Worm (Caenorhabditis elegans) whole organism, L1 larva: Measurements from ENCODE around the gene srxa-11.

Experiments
- C04F5.9 ChIP-seq: sonication (generic microtip); optimal IDR thresholded peaks from 2 replicates; lab custom pipeline; 2016; ENCODE audit warnings: missing genetic modification characterization, missing compliant biosample characterization
- C16A3.4 ChIP-seq: fragments of 150-350 bp; optimal IDR thresholded peaks from 2 replicates; lab custom pipeline; 2014; ENCODE audit warnings: missing biosample characterization, missing genetic modification characterization
- C34B4.2 ChIP-seq: sonication (generic microtip); optimal IDR thresholded peaks from 2 replicates; lab custom pipeline; 2017; ENCODE audit warnings: mild to moderate bottlenecking, missing genetic modification characterization, missing compliant biosample characterization
- F16B12.6 ChIP-seq: fragments of 150-350 bp; optimal IDR thresholded peaks from 2 replicates; lab custom pipeline; 2014; ENCODE audit warnings: missing biosample characterization, missing genetic modification characterization
- aha-1 ChIP-seq: fragments of 150-350 bp; optimal IDR thresholded peaks from 2 replicates; lab custom pipeline; 2014; ENCODE audit warnings: missing biosample characterization, missing genetic modification characterization
- alr-1 ChIP-seq: fragments of 200-800 bp; sonication (Bioruptor generic); optimal IDR thresholded peaks from 2 replicates; lab custom pipeline; 2018; ENCODE audit warnings: borderline replicate concordance, mild to moderate bottlenecking, missing genetic modification characterization, missing compliant biosample characterization
- ama-1 ChIP-seq: fragments of 150-350 bp; optimal IDR thresholded peaks from 2 replicates; lab custom pipeline; 2014
- blmp-1 ChIP-seq: fragments of 150-350 bp; optimal IDR thresholded peaks from 2 replicates; lab custom pipeline; 2014; ENCODE audit warnings: missing biosample characterization, missing genetic modification characterization
- ceh-8 ChIP-seq: fragments of 200-800 bp; sonication (Bioruptor generic); optimal IDR thresholded peaks from 2 replicates; lab custom pipeline; 2018; ENCODE audit warnings: mild to moderate bottlenecking, missing genetic modification characterization, moderate library complexity, missing compliant biosample characterization
- ceh-88 ChIP-seq: fragments of 200-800 bp; sonication (Bioruptor generic); IDR thresholded peaks from 2 replicates; pipeline ENCODE4 v1.3.6; 2022; ENCODE audit warnings: missing genetic modification characterization, missing compliant biosample characterization
- ces-1 ChIP-seq: fragments of 150-350 bp; optimal IDR thresholded peaks from 2 replicates; lab custom pipeline; 2014; ENCODE audit warnings: missing biosample characterization, missing genetic modification reagents, missing genetic modification characterization
- egl-13 ChIP-seq: sonication (generic microtip); optimal IDR thresholded peaks from 2 replicates; lab custom pipeline; 2016; ENCODE audit warnings: missing genotype, missing genetic modification reagents, missing genetic modification characterization, missing compliant biosample characterization
- elt-3 ChIP-seq, 6 experiments: fragments of 150-350 bp in 1 of 6; sonication (generic microtip); optimal IDR thresholded peaks; 2 replicates each; lab custom pipeline; 2017 to 2018; ENCODE audit warnings: missing biosample characterization in 6 of 6, missing genetic modification characterization in 6 of 6, inconsistent platforms in 1 of 6
- fkh-10 ChIP-seq: sonication (generic microtip); optimal IDR thresholded peaks from 2 replicates; lab custom pipeline; 2017; ENCODE audit warnings: missing biosample characterization, missing genetic modification reagents, missing genetic modification characterization
- fkh-4 ChIP-seq: sonication (generic microtip); optimal IDR thresholded peaks from 2 replicates; lab custom pipeline; 2016; ENCODE audit warnings: missing compliant biosample characterization, missing genetic modification characterization, borderline replicate concordance
- fos-1 ChIP-seq: fragments of 150-350 bp; optimal IDR thresholded peaks from 2 replicates; lab custom pipeline; 2014; ENCODE audit warnings: missing biosample characterization, missing genetic modification characterization
- grh-1 ChIP-seq: fragments of 200-800 bp; sonication (Bioruptor generic); IDR thresholded peaks from 2 replicates; pipeline ENCODE4 v1.3.6; 2022; ENCODE audit warnings: missing genetic modification reagents, missing genetic modification characterization, missing compliant biosample characterization
- hlh-17 ChIP-seq: fragments of 200-800 bp; sonication (Bioruptor generic); optimal IDR thresholded peaks from 2 replicates; lab custom pipeline; 2018; ENCODE audit warnings: missing genetic modification characterization, mild to moderate bottlenecking, missing compliant biosample characterization, moderate library complexity, borderline replicate concordance
- hpl-2 ChIP-seq: fragments of 150-350 bp; optimal IDR thresholded peaks from 2 replicates; lab custom pipeline; 2014; ENCODE audit warnings: missing biosample characterization, missing genetic modification reagents, missing genetic modification characterization
- irx-1 ChIP-seq: sonication (generic microtip); optimal IDR thresholded peaks from 2 replicates; lab custom pipeline; 2016; ENCODE audit warnings: missing genetic modification characterization, missing compliant biosample characterization
- lin-14 ChIP-seq: fragments of 200-800 bp; sonication (Bioruptor generic); optimal IDR thresholded peaks from 2 replicates; lab custom pipeline; 2018; ENCODE audit warnings: mild to moderate bottlenecking, missing genetic modification characterization, moderate library complexity, missing compliant biosample characterization
- lin-15B ChIP-seq: fragments of 150-350 bp; sonication (generic microtip); optimal IDR thresholded peaks from 3 replicates; lab custom pipeline; 2014; ENCODE audit warnings: missing biosample characterization, missing genetic modification characterization
- lin-35 ChIP-seq, 2 experiments: fragments of 150-350 bp; optimal IDR thresholded peaks; 2 replicates each; lab custom pipeline; 2014; ENCODE audit warnings: missing biosample characterization in 2 of 2, missing genetic modification characterization in 2 of 2, missing genetic modification reagents in 2 of 2
- lin-39 ChIP-seq: fragments of 150-350 bp; optimal IDR thresholded peaks from 2 replicates; lab custom pipeline; 2014; ENCODE audit warnings: missing biosample characterization, missing genetic modification reagents, missing genetic modification characterization
- lsy-2 ChIP-seq, 2 experiments: fragments of 150-350 bp; optimal IDR thresholded peaks; 2 replicates each; lab custom pipeline; 2014; ENCODE audit warnings: missing biosample characterization in 2 of 2, missing genetic modification characterization in 2 of 2
- mab-9 ChIP-seq: fragments of 200-800 bp; sonication (Bioruptor generic); IDR thresholded peaks from 2 replicates; pipeline ENCODE4 v1.3.6; 2022; ENCODE audit warnings: missing genetic modification reagents, missing genetic modification characterization, missing compliant biosample characterization
- mep-1 ChIP-seq: fragments of 150-350 bp; optimal IDR thresholded peaks from 2 replicates; lab custom pipeline; 2014; ENCODE audit warnings: missing biosample characterization, missing genetic modification characterization
- nhr-11 ChIP-seq: fragments of 150-350 bp; optimal IDR thresholded peaks from 2 replicates; lab custom pipeline; 2014; ENCODE audit warnings: missing biosample characterization, missing genetic modification characterization
- nhr-12 ChIP-seq: sonication (generic microtip); optimal IDR thresholded peaks from 2 replicates; lab custom pipeline; 2017; ENCODE audit warnings: missing biosample characterization, missing genetic modification characterization
- nhr-19 ChIP-seq: fragments of 200-800 bp; sonication (Bioruptor generic); conservative IDR thresholded peaks from 2 replicates; pipeline ENCODE4 v1.3.6; 2022; ENCODE audit warnings: missing genetic modification characterization, missing compliant biosample characterization
- nhr-20 ChIP-seq: sonication (generic microtip); optimal IDR thresholded peaks from 2 replicates; lab custom pipeline; 2016; ENCODE audit warnings: mild to moderate bottlenecking, missing genetic modification characterization, missing compliant biosample characterization
- nhr-47 ChIP-seq: sonication (generic microtip); optimal IDR thresholded peaks from 2 replicates; lab custom pipeline; 2016; ENCODE audit warnings: mild to moderate bottlenecking, missing genetic modification characterization, moderate library complexity, missing compliant biosample characterization
- nhr-71 ChIP-seq: sonication (generic microtip); optimal IDR thresholded peaks from 2 replicates; lab custom pipeline; 2016; ENCODE audit warnings: mild to moderate bottlenecking, missing genetic modification characterization, moderate library complexity, missing compliant biosample characterization
- nhr-77 ChIP-seq: fragments of 150-350 bp; optimal IDR thresholded peaks from 2 replicates; lab custom pipeline; 2014; ENCODE audit warnings: missing biosample characterization, missing genetic modification characterization
- nhr-85 ChIP-seq: sonication (generic microtip); peaks from one replicate; lab custom pipeline; 2016; ENCODE audit warnings: missing genetic modification characterization, inconsistent platforms, missing compliant biosample characterization
- snpc-4 ChIP-seq: fragments of 150-350 bp; optimal IDR thresholded peaks from 2 replicates; lab custom pipeline; 2014; ENCODE audit warnings: missing biosample characterization, missing genetic modification characterization
- snu-23 ChIP-seq: sonication (generic microtip); optimal IDR thresholded peaks from 2 replicates; lab custom pipeline; 2016; ENCODE audit warnings: missing genetic modification characterization, missing compliant biosample characterization
- sox-4 ChIP-seq: sonication (generic microtip); optimal IDR thresholded peaks from 2 replicates; lab custom pipeline; 2016; ENCODE audit warnings: missing genetic modification characterization, missing compliant biosample characterization
- sptf-1 ChIP-seq: fragments of 150-350 bp; optimal IDR thresholded peaks from 2 replicates; lab custom pipeline; 2014; ENCODE audit warnings: missing biosample characterization, missing genetic modification characterization
- sup-37 ChIP-seq: fragments of 200-800 bp; sonication (Bioruptor generic); optimal IDR thresholded peaks from 2 replicates; lab custom pipeline; 2018; ENCODE audit warnings: mild to moderate bottlenecking, missing genetic modification characterization, missing compliant biosample characterization
- xbp-1 ChIP-seq: sonication (generic microtip); optimal IDR thresholded peaks from 2 replicates; lab custom pipeline; 2016; ENCODE audit warnings: missing genetic modification characterization, missing compliant biosample characterization
- zag-1 ChIP-seq: fragments of 150-350 bp; optimal IDR thresholded peaks from 2 replicates; lab custom pipeline; 2014; ENCODE audit warnings: missing biosample characterization, missing genetic modification characterization
- zip-4 ChIP-seq: fragments of 200-800 bp; sonication (Bioruptor generic); optimal IDR thresholded peaks from 2 replicates; lab custom pipeline; 2018; ENCODE audit warnings: mild to moderate bottlenecking, missing genetic modification characterization, moderate library complexity, missing compliant biosample characterization
- ztf-11 ChIP-seq, 2 experiments: sonication (generic microtip); optimal IDR thresholded peaks; 2 replicates each; lab custom pipeline; 2016 to 2017; ENCODE audit warnings: missing genetic modification characterization in 2 of 2, missing biosample characterization in 1 of 2, missing compliant biosample characterization in 1 of 2

srxa-11 gene

DNA sequence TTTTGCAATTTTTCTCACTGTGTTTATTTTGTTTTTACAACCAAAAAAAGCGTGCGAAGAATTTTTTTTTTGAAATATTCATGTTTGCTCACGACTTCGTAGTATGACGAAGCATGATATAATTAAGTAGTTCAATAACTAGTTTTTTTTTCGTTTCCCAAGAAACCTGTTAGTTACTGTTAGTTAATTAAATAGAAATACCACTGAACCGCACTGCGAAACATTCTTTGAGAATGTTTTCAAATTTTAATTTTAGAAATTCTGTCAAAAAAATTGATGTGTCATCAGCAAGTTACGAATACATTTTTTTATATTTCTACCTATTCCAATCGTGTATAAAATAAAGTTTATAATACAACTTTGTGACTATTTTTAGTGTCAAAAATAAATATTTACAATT lies 2.4 kb downstream of the srxa-11 start, which contains the start of gene srxa-12:
Gene srxa-12, plus strand, starts transcription at position 301 of the 400 bp plus-strand sequence.
- TF ChIP-seq aha-1 (tag; lab: Kevin White, UChicago) (no peak), lin-14 (GFP tag; lab: Kevin White, UChicago) (no peak), fos-1 (tag; lab: Kevin White, UChicago) (no peak), nhr-77 (no peak), irx-1 (tag; lab: Kevin White, UChicago) (no peak), sox-4 (no peak), egl-13 (tag; lab: Kevin White, UChicago) (no peak), blmp-1 (tag; lab: Kevin White, UChicago) (no peak), C16A3.4 (no peak), lin-35 (GFP tag; optimal IDR thresholded peaks at IDR 0.05; lab: Kevin White, UChicago) (no peak)

DNA sequence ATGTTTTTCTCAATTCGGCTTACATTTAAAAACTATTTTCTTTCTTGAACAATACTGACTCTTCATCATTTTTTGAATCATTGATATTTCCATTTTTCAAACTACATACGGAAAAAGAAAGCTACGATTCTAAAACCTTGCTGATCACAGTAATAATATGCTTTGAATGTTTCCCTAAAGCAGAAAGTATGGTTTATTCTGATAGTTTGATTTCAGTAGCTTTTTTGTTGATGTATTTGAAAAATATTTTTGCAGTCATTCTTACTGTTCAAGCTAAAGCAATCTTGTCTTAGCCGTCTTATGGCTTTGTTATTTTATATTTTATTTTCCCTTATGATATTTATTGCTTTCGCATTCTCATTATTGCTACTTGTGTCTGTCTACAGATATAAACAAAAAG lies 5.6 kb downstream of the srxa-11 start, which contains the start of gene srxa-13:
Gene srxa-13, plus strand, starts transcription at position 301 of the 400 bp plus-strand sequence.
- TF ChIP-seq nhr-12 (tag; lab: Kevin White, UChicago) (no peak), ceh-88 (no peak), nhr-85 (tag; lab: Kevin White, UChicago) (no peak), blmp-1 (tag; lab: Kevin White, UChicago) (no peak), xbp-1 (no peak)
- TF ChIP-seq, all 84 proteins: peak for 0

DNA sequence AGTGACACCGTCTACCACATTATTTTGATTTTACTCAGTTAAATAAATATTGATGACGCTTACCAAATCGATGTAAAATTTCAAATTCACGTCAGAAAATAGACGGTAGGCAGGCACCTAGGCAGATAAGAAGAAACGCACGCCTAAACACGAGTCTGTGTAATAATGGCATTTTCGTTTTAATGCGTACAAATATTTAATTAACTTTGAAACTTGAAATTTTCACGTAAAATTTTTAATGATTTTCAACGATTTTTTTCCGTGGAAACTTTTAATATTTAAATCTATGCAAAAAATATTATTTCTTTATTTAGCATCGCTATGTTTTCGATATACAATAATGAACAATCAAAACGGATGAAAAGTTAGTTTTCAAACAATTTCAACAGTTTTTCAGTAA lies 7.3 kb downstream of the srxa-11 start, which contains the start of gene C06B3.16:
Gene C06B3.16, plus strand, starts transcription at position 301 of the 400 bp plus-strand sequence.
- TF ChIP-seq zip-4: no peak
- no peak for TF ChIP-seq fos-1 (tag; lab: Kevin White, UChicago)
- no peak for TF ChIP-seq nhr-71 (tag; lab: Kevin White, UChicago)
- no peak for TF ChIP-seq sptf-1
- no peak for TF ChIP-seq sox-4
- no peak for TF ChIP-seq nhr-47 (tag; lab: Kevin White, UChicago)
- TF ChIP-seq C04F5.9 (tag; lab: Kevin White, UChicago): no peak

DNA sequence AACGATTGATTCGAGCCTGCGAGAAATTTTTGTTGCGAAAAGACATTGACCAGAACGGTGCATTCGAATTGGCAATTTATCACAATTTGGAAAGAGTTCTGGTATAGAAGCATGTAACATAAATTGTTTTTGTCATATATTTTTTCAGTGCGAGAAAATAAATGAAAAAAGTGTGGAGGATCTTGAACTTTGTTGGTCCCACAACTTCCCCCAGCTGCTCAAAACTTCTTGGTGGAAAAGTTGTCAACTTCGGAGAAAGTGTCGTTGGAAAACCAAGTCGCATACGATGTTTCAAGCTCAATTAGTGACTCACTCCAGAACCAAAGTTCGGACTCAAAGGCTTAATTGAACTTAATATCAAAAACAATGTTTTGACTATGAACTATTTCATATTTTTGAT lies 8.0 kb downstream of the srxa-11 start:
- TF ChIP-seq lin-35 (GFP tag; optimal IDR thresholded peaks at IDR 0.05; lab: Kevin White, UChicago) (no peak), fos-1 (tag; lab: Kevin White, UChicago) (no peak), fkh-4 (tag; lab: Kevin White, UChicago) (no peak), snu-23 (GFP tag; lab: Kevin White, UChicago) (no peak), lin-15B (tag; lab: Kevin White, UChicago) (no peak), irx-1 (tag; lab: Kevin White, UChicago) (no peak), ceh-8 (GFP tag; lab: Kevin White, UChicago) (no peak), C34B4.2 (tag; lab: Kevin White, UChicago) (no peak)

DNA sequence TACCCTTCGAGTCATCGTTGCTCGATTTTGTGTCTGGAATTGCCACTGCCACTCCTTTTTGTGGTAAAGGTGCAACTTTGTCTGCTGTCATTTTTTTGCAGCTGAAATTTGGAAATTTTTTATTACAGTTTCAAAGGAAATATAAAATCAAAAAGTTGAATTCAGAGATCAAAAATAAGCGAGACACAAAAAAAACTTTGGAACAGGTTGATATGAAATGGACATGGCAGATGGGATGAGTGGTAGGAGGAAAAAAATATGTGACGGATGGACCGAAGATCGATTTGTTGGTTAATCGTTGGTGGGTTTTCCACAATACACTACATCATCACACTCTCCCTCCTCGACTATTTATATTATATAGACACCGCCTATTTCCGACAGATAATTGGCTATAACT lies 10.6 kb downstream of the srxa-11 start, which contains the start of gene R10D12.1:
Gene R10D12.1, minus strand, starts transcription at position 101 of the 400 bp plus-strand sequence.
- TF ChIP-seq nhr-20 (tag; lab: Kevin White, UChicago) (peak; percentile 2), xbp-1 (no peak), lsy-2 (tag; optimal IDR thresholded peaks at IDR 0.05; lab: Kevin White, UChicago) (no peak), elt-3 (tag; optimal IDR thresholded peaks at IDR 0.05; lab: Kevin White, UChicago) (peak in 1 of 6 experiments; percentile 40), sup-37 (GFP tag; lab: Kevin White, UChicago) (no peak), aha-1 (tag; lab: Kevin White, UChicago) (no peak), snpc-4 (tag; lab: Kevin White, UChicago) (no peak), hpl-2 (GFP tag; lab: Kevin White, UChicago) (no peak), nhr-19 (no peak), snu-23 (GFP tag; lab: Kevin White, UChicago) (no peak), F16B12.6 (tag; lab: Kevin White, UChicago) (no peak), nhr-11 (no peak), zag-1 (tag; lab: Kevin White, UChicago) (no peak), grh-1 (GFP tag; lab: Robert Waterston, UW) (0 out of 2 replicates have a peak, but pooled peaks have one; percentile 25), nhr-77 (no peak), ztf-11 (tag; optimal IDR thresholded peaks at IDR 0.05; lab: Kevin White, UChicago) (no peak), mep-1 (no peak), alr-1 (tag; lab: Kevin White, UChicago) (no peak), mab-9 (GFP tag; lab: Robert Waterston, UW) (no peak), ces-1 (GFP tag; lab: Kevin White, UChicago) (no peak), lin-15B (tag; lab: Kevin White, UChicago) (no peak), lin-35 (GFP tag; optimal IDR thresholded peaks at IDR 0.05; lab: Kevin White, UChicago) (no peak), lin-39 (no peak), fkh-10 (GFP tag; lab: Kevin White, UChicago) (no peak), nhr-47 (tag; lab: Kevin White, UChicago) (no peak), ama-1 (lab: Kevin White, UChicago) (peak; percentile 30), hlh-17 (no peak)
